Worm (Caenorhabditis elegans): ENCODE results near the gene srsx-24.

The srsx-24 gene

ce11 chrV:7386052-7386573, 6.8 kb upstream of the srsx-24 start, which contains the start of gene srp-6:
srp-6 (minus strand) TSS chrV:7386102.
- no peak for TF ChIP-seq efl-1 (optimal IDR thresholded peaks at IDR 0.05)
- peak in 1 of 2 experiments; percentile 5 for TF ChIP-seq efl-1 (GFP tag; optimal IDR thresholded peaks at IDR 0.05 in 1 of 2)
- peak; percentile 35 for TF ChIP-seq blmp-1 (tag; optimal IDR thresholded peaks at IDR 0.05)
- TF ChIP-seq lin-14 (GFP tag; optimal IDR thresholded peaks at IDR 0.05) = peak; percentile 37
- TF ChIP-seq mdl-1 (tag; optimal IDR thresholded peaks at IDR 0.05) = no peak
- TF ChIP-seq sptf-1 (tag; optimal IDR thresholded peaks at IDR 0.05) = no peak
- peak; percentile 47 for TF ChIP-seq nhr-71 (tag; optimal IDR thresholded peaks at IDR 0.05)
- TF ChIP-seq hlh-4 (tag; optimal IDR thresholded peaks at IDR 0.05) = peak; percentile 57
- TF ChIP-seq swsn-7 (tag; optimal IDR thresholded peaks at IDR 0.05) = no peak
- TF ChIP-seq ces-1 (GFP tag; optimal IDR thresholded peaks at IDR 0.05) = no peak
- no peak for TF ChIP-seq ceh-8 (GFP tag; optimal IDR thresholded peaks at IDR 0.05)
- TF ChIP-seq Y116A8C.19 (tag; optimal IDR thresholded peaks at IDR 0.05; ENCODE audit: borderline replicate concordance) = no peak
- TF ChIP-seq fkh-8 (tag; optimal IDR thresholded peaks at IDR 0.05) = peak; percentile 42
- TF ChIP-seq grh-1 (GFP tag; IDR thresholded peaks at IDR 0.05) = no peak
- no peak for TF ChIP-seq nhr-76 (tag; optimal IDR thresholded peaks at IDR 0.05)
- TF ChIP-seq snu-23 (GFP tag; optimal IDR thresholded peaks at IDR 0.05) = no peak

- TF ChIP-seq hlh-4 (tag; optimal IDR thresholded peaks at IDR 0.05) (no peak), nhr-28 (tag; optimal IDR thresholded peaks at IDR 0.05) (no peak), blmp-1 (tag; optimal IDR thresholded peaks at IDR 0.05) (peak; percentile 22), snu-23 (GFP tag; optimal IDR thresholded peaks at IDR 0.05) (no peak), nhr-85 (tag) (peak; percentile 63)
Measured at ce11 chrV:7381008-7381407, 1.7 kb upstream of the srsx-24 start, which contains the start of gene C03G6.17. C03G6.17 (minus strand) TSS chrV:7381108.

ce11 chrV:7374090-7374489, 5.2 kb downstream of the srsx-24 start, which contains the start of gene srx-56:
srx-56 (plus strand) TSS chrV:7374390.
- TF ChIP-seq fkh-8 (tag; optimal IDR thresholded peaks at IDR 0.05) = peak; percentile 50
- no peak for TF ChIP-seq fos-1 (tag; optimal IDR thresholded peaks at IDR 0.05)

- TF ChIP-seq efl-1 (optimal IDR thresholded peaks at IDR 0.05) = no peak
- TF ChIP-seq efl-1 (GFP tag; optimal IDR thresholded peaks at IDR 0.05 in 1 of 2) = peak in 1 of 2 experiments; percentile 77
- TF ChIP-seq nhr-12 (tag; optimal IDR thresholded peaks at IDR 0.05) = no peak
Measured at ce11 chrV:7369578-7369977, 9.7 kb downstream of the srsx-24 start, which contains the start of gene srj-14. srj-14 (plus strand) TSS chrV:7369708.

ce11 chrV:7364951-7365350, 14.3 kb downstream of the srsx-24 start, which contains the start of gene exc-13:
exc-13 (plus strand) TSS chrV:7365251.
- TF ChIP-seq nhr-71 (tag; optimal IDR thresholded peaks at IDR 0.05) (peak; percentile 5), nhr-20 (tag; optimal IDR thresholded peaks at IDR 0.05) (no peak), mep-1 (tag; optimal IDR thresholded peaks at IDR 0.05) (no peak)

- TF ChIP-seq elt-2 (tag; optimal IDR thresholded peaks at IDR 0.05) (peak; percentile 90), nhr-28 (tag; optimal IDR thresholded peaks at IDR 0.05) (no peak)
Measured at ce11 chrV:7364059-7364458, 15.2 kb downstream of the srsx-24 start, which contains the start of gene cyp-35A2. cyp-35A2 (minus strand) TSS chrV:7364182.

- TF ChIP-seq C16A3.4 (tag; optimal IDR thresholded peaks at IDR 0.05) (no peak), efl-1 (optimal IDR thresholded peaks at IDR 0.05) (no peak), efl-1 (GFP tag; optimal IDR thresholded peaks at IDR 0.05 in 1 of 2) (peak in 1 of 2 experiments; percentile 37), sptf-1 (tag; optimal IDR thresholded peaks at IDR 0.05) (no peak)
Measured at ce11 chrV:7361673-7362072, 17.6 kb downstream of the srsx-24 start, which contains the start of gene cyp-35A1. cyp-35A1 (minus strand) TSS chrV:7361773.

ce11 chrV:7357132-7357531, 22.2 kb downstream of the srsx-24 start, which contains the start of gene C03G6.6:
C03G6.6 (plus strand) TSS chrV:7357432.
- TF ChIP-seq nhr-71 (tag; optimal IDR thresholded peaks at IDR 0.05) = no peak
- TF ChIP-seq ceh-90 (tag; optimal IDR thresholded peaks at IDR 0.05) = no peak
- TF ChIP-seq nhr-90 (tag; optimal IDR thresholded peaks at IDR 0.05; ENCODE audit: poor library complexity) = no peak
- no peak for TF ChIP-seq nhr-12 (tag; optimal IDR thresholded peaks at IDR 0.05)
- no peak for TF ChIP-seq blmp-1 (tag; optimal IDR thresholded peaks at IDR 0.05)
- TF ChIP-seq sox-4 (tag; optimal IDR thresholded peaks at IDR 0.05) = no peak
- no peak for TF ChIP-seq fkh-4 (tag; optimal IDR thresholded peaks at IDR 0.05; ENCODE audit: borderline replicate concordance)
- no peak for TF ChIP-seq fos-1 (tag; optimal IDR thresholded peaks at IDR 0.05)
- TF ChIP-seq dpl-1 (GFP tag; optimal IDR thresholded peaks at IDR 0.05) = no peak
- no peak for TF ChIP-seq egl-27 (tag; optimal IDR thresholded peaks at IDR 0.05)
- no peak for TF ChIP-seq nhr-84 (tag; optimal IDR thresholded peaks at IDR 0.05)
- TF ChIP-seq nhr-76 (tag; optimal IDR thresholded peaks at IDR 0.05) = no peak
- TF ChIP-seq unc-62 (GFP tag; optimal IDR thresholded peaks at IDR 0.05) = no peak
